Worm (Caenorhabditis elegans): ENCODE data around the gene lgc-12.

DNA sequence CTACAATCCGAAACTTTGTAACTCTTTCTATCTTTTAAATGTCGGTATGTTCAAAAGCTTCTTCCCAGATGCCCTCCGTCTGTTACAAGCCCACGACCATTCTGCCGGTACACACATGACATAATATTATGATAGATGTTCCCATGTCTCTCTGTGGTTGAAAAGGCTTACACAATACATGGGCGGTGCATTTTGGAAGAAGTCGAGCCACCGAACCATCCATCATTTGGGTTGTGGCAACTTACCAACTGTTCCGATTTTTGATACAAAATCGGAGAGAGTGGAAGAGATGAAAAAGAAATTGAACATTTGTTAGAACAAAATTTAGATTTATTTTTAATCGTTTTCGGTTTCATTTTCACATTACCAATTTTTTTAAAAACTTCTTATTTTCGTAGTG lies 13.0 kb upstream of the lgc-12 start:
- TF ChIP-seq pha-4 (tag; optimal IDR thresholded peaks at IDR 0.05) (no peak), nhr-25 (tag; optimal IDR thresholded peaks at IDR 0.05) (no peak)
